Worm (Caenorhabditis elegans) whole organism, late embryonic: ENCODE measurements around the gene set-22.

Source experiments
- C08G9.2 ChIP-seq: sonication (generic microtip); optimal IDR thresholded peaks from 2 replicates; lab custom pipeline; 2016; ENCODE audit warnings: mild to moderate bottlenecking, missing genetic modification characterization, moderate library complexity, missing compliant biosample characterization
- C38D4.7 ChIP-seq: fragments of 200-800 bp; sonication (Bioruptor generic); optimal IDR thresholded peaks from 2 replicates; lab custom pipeline; 2018; ENCODE audit warnings: mild to moderate bottlenecking, missing genetic modification characterization, moderate library complexity, missing compliant biosample characterization
- K02D7.2 ChIP-seq: sonication (generic microtip); optimal IDR thresholded peaks from 2 replicates; lab custom pipeline; 2017; ENCODE audit warnings: mild to moderate bottlenecking, missing genetic modification characterization, missing compliant biosample characterization
- T23F11.4 ChIP-seq: fragments of 200-800 bp; sonication (Bioruptor generic); optimal IDR thresholded peaks from 2 replicates; lab custom pipeline; 2018; ENCODE audit warnings: mild to moderate bottlenecking, missing genetic modification characterization, missing compliant biosample characterization
- Y22D7AL.16 ChIP-seq: sonication (generic microtip); optimal IDR thresholded peaks from 2 replicates; lab custom pipeline; 2016; ENCODE audit warnings: missing genetic modification characterization, missing compliant biosample characterization
- ahr-1 ChIP-seq: sonication (generic microtip); optimal IDR thresholded peaks from 2 replicates; lab custom pipeline; 2016; ENCODE audit warnings: missing genetic modification characterization, missing compliant biosample characterization
- ama-1 ChIP-seq: fragments of 150-350 bp; optimal IDR thresholded peaks from 2 replicates; lab custom pipeline; 2014
- ceh-14 ChIP-seq: sonication (generic microtip); optimal IDR thresholded peaks from 2 replicates; lab custom pipeline; 2016; ENCODE audit warnings: missing genotype, missing genetic modification characterization, missing compliant biosample characterization
- ceh-18 ChIP-seq: sonication (generic microtip); optimal IDR thresholded peaks from 2 replicates; lab custom pipeline; 2016; ENCODE audit warnings: missing genetic modification characterization, missing compliant biosample characterization
- ceh-19 ChIP-seq: fragments of 200-800 bp; sonication (Bioruptor generic); optimal IDR thresholded peaks from 2 replicates; lab custom pipeline; 2018; ENCODE audit warnings: mild to moderate bottlenecking, missing genetic modification characterization, missing compliant biosample characterization
- ceh-24 ChIP-seq: sonication (generic microtip); optimal IDR thresholded peaks from 2 replicates; lab custom pipeline; 2016; ENCODE audit warnings: mild to moderate bottlenecking, missing genetic modification characterization, missing compliant biosample characterization
- ceh-45 ChIP-seq: fragments of 200-800 bp; sonication (Bioruptor generic); IDR thresholded peaks from 2 replicates; pipeline ENCODE4 v1.3.6; 2022; ENCODE audit warnings: missing genetic modification reagents, missing genetic modification characterization, missing compliant biosample characterization
- dve-1 ChIP-seq: sonication (generic microtip); optimal IDR thresholded peaks from 2 replicates; lab custom pipeline; 2017; ENCODE audit warnings: antibody characterized with exemption, mild to moderate bottlenecking, missing genetic modification characterization, missing compliant biosample characterization
- elt-2 ChIP-seq: sonication (generic microtip); optimal IDR thresholded peaks from 2 replicates; lab custom pipeline; 2016; ENCODE audit warnings: missing genetic modification reagents, missing genetic modification characterization, missing compliant biosample characterization
- ets-4 ChIP-seq: sonication (generic microtip); optimal IDR thresholded peaks from 2 replicates; lab custom pipeline; 2016; ENCODE audit warnings: missing genetic modification characterization, missing compliant biosample characterization
- eyg-1 ChIP-seq: sonication (generic microtip); optimal IDR thresholded peaks from 2 replicates; lab custom pipeline; 2016; ENCODE audit warnings: missing genotype, missing genetic modification characterization, missing compliant biosample characterization
- fkh-10 ChIP-seq: fragments of 150-350 bp; optimal IDR thresholded peaks from 2 replicates; lab custom pipeline; 2014; ENCODE audit warnings: missing biosample characterization, missing genetic modification reagents, missing genetic modification characterization
- gmeb-2 ChIP-seq: sonication (generic microtip); optimal IDR thresholded peaks from 2 replicates; lab custom pipeline; 2016; ENCODE audit warnings: missing genetic modification characterization, inconsistent platforms, missing compliant biosample characterization
- hlh-13 ChIP-seq: fragments of 200-800 bp; sonication (Bioruptor generic); optimal IDR thresholded peaks from 2 replicates; lab custom pipeline; 2018; ENCODE audit warnings: mild to moderate bottlenecking, missing genetic modification characterization, missing compliant biosample characterization
- hlh-15 ChIP-seq: sonication (generic microtip); optimal IDR thresholded peaks from 2 replicates; lab custom pipeline; 2016; ENCODE audit warnings: missing genetic modification characterization, missing compliant biosample characterization
- hlh-30 ChIP-seq: sonication (generic microtip); optimal IDR thresholded peaks from 2 replicates; lab custom pipeline; 2017; ENCODE audit warnings: antibody characterized with exemption, missing genetic modification characterization, missing compliant biosample characterization; ENCODE audit not compliant: insufficient read depth
- hlh-6 ChIP-seq: sonication (generic microtip); optimal IDR thresholded peaks from 2 replicates; lab custom pipeline; 2016; ENCODE audit warnings: missing genotype, missing genetic modification characterization, missing compliant biosample characterization
- lim-6 ChIP-seq: sonication (generic microtip); optimal IDR thresholded peaks from 2 replicates; lab custom pipeline; 2016; ENCODE audit warnings: missing genetic modification characterization, missing compliant biosample characterization
- lin-11 ChIP-seq: fragments of 200-800 bp; sonication (Bioruptor generic); optimal IDR thresholded peaks from 2 replicates; lab custom pipeline; 2018; ENCODE audit warnings: mild to moderate bottlenecking, missing genetic modification characterization, missing compliant biosample characterization
- mec-3 ChIP-seq: sonication (generic microtip); optimal IDR thresholded peaks from 2 replicates; lab custom pipeline; 2016; ENCODE audit warnings: borderline replicate concordance, missing genetic modification characterization, missing compliant biosample characterization
- nfya-1 ChIP-seq: sonication (generic microtip); optimal IDR thresholded peaks from 2 replicates; lab custom pipeline; 2017; ENCODE audit warnings: missing genetic modification characterization, mild to moderate bottlenecking, missing compliant biosample characterization, antibody characterized with exemption, moderate library complexity
- npax-4 ChIP-seq: sonication (generic microtip); optimal IDR thresholded peaks from 2 replicates; lab custom pipeline; 2016; ENCODE audit warnings: missing genetic modification characterization, missing compliant biosample characterization
- pag-3 ChIP-seq: sonication (generic microtip); optimal IDR thresholded peaks from 2 replicates; lab custom pipeline; 2016; ENCODE audit warnings: missing compliant biosample characterization, missing genetic modification characterization, borderline replicate concordance
- pat-9 ChIP-seq: fragments of 200-800 bp; sonication (Bioruptor generic); optimal IDR thresholded peaks from 2 replicates; lab custom pipeline; 2018; ENCODE audit warnings: mild to moderate bottlenecking, missing genetic modification characterization, moderate library complexity, missing compliant biosample characterization
- pax-1 ChIP-seq: fragments of 150-350 bp; optimal IDR thresholded peaks from 2 replicates; lab custom pipeline; 2014; ENCODE audit warnings: missing biosample characterization, missing genetic modification characterization
- pha-2 ChIP-seq: sonication (generic microtip); optimal IDR thresholded peaks from 2 replicates; lab custom pipeline; 2017; ENCODE audit warnings: mild to moderate bottlenecking, missing genetic modification characterization, missing compliant biosample characterization
- pha-4 ChIP-seq: fragments of 150-350 bp; optimal IDR thresholded peaks from 2 replicates; lab custom pipeline; 2018; ENCODE audit warnings: missing biosample characterization, missing genetic modification reagents, missing genetic modification characterization
- ttx-3 ChIP-seq: sonication (generic microtip); optimal IDR thresholded peaks from 2 replicates; lab custom pipeline; 2016; ENCODE audit warnings: missing genetic modification reagents, missing genetic modification characterization, missing compliant biosample characterization
- unc-42 ChIP-seq: sonication (generic microtip); optimal IDR thresholded peaks from 2 replicates; lab custom pipeline; 2016; ENCODE audit warnings: missing genotype, missing genetic modification characterization, missing compliant biosample characterization
- unc-55 ChIP-seq: sonication (generic microtip); optimal IDR thresholded peaks from 2 replicates; lab custom pipeline; 2017; ENCODE audit warnings: missing biosample characterization, missing genetic modification reagents, missing genetic modification characterization
- zip-5 ChIP-seq: sonication (generic microtip); optimal IDR thresholded peaks from 2 replicates; lab custom pipeline; 2016; ENCODE audit warnings: missing genetic modification characterization, missing compliant biosample characterization
- ztf-16 ChIP-seq: sonication (generic microtip); optimal IDR thresholded peaks from 2 replicates; lab custom pipeline; 2017; ENCODE audit warnings: missing genetic modification characterization, missing compliant biosample characterization

Gene set-22

ce11 chrV:10467659-10468058 lies 30.9 kb downstream of the set-22 start:
- TF ChIP-seq lin-11 (tag; lab: Kevin White, UChicago) (no peak), C38D4.7 (GFP tag; lab: Kevin White, UChicago) (no peak), ahr-1 (tag; lab: Kevin White, UChicago) (no peak), hlh-30 (no peak), pat-9 (tag; lab: Kevin White, UChicago) (no peak), dve-1 (tag; lab: Kevin White, UChicago) (no peak), pax-1 (tag; lab: Kevin White, UChicago) (no peak), ceh-19 (GFP tag; lab: Kevin White, UChicago) (no peak), unc-42 (no peak)
- TF ChIP-seq, all 69 proteins: peak for 0

- TF ChIP-seq npax-4 (tag; lab: Kevin White, UChicago) (no peak), K02D7.2 (tag; lab: Kevin White, UChicago) (no peak), ceh-18 (tag; lab: Kevin White, UChicago) (no peak), pha-4 (tag; lab: Kevin White, UChicago) (no peak), fkh-10 (GFP tag; lab: Kevin White, UChicago) (no peak), nfya-1 (no peak), unc-55 (GFP tag; lab: Kevin White, UChicago) (no peak), ceh-14 (tag; lab: Kevin White, UChicago) (no peak), ceh-19 (GFP tag; lab: Kevin White, UChicago) (no peak), lim-6 (tag; lab: Kevin White, UChicago) (no peak), zip-5 (no peak)
- TF ChIP-seq, all 69 proteins: peak for 0
These were observed 31.5 kb downstream of the set-22 start, which contains the start of gene egl-9 for ce11 chrV:10468190-10468589. TSS of gene egl-9 (plus strand) at chrV:10468517.

ce11 chrV:10468709-10469108 lies 32.0 kb downstream of the set-22 start:
- TF ChIP-seq fkh-10 (GFP tag; lab: Kevin White, UChicago) (no peak), ceh-18 (tag; lab: Kevin White, UChicago) (no peak), hlh-15 (tag; lab: Kevin White, UChicago) (no peak), T23F11.4 (GFP tag; lab: Kevin White, UChicago) (no peak), hlh-30 (no peak), dve-1 (tag; lab: Kevin White, UChicago) (no peak), ceh-24 (no peak), hlh-6 (tag; lab: Kevin White, UChicago) (no peak), eyg-1 (tag; lab: Kevin White, UChicago) (no peak), npax-4 (tag; lab: Kevin White, UChicago) (no peak), Y22D7AL.16 (tag; lab: Kevin White, UChicago) (no peak), gmeb-2 (tag; lab: Kevin White, UChicago) (no peak), ztf-16 (tag; lab: Kevin White, UChicago) (no peak)

- TF ChIP-seq ceh-45 (GFP tag; lab: Robert Waterston, UW) (no peak), ceh-24 (no peak), pag-3 (no peak), unc-55 (GFP tag; lab: Kevin White, UChicago) (no peak), C08G9.2 (tag; lab: Kevin White, UChicago) (no peak), pha-2 (tag; lab: Kevin White, UChicago) (no peak), C38D4.7 (GFP tag; lab: Kevin White, UChicago) (no peak), ama-1 (lab: Kevin White, UChicago) (no peak), ets-4 (tag; lab: Kevin White, UChicago) (no peak), elt-2 (tag; lab: Kevin White, UChicago) (no peak), ttx-3 (tag; lab: Kevin White, UChicago) (no peak), mec-3 (no peak), hlh-13 (GFP tag; lab: Kevin White, UChicago) (no peak), npax-4 (tag; lab: Kevin White, UChicago) (no peak), hlh-6 (tag; lab: Kevin White, UChicago) (no peak)
- TF ChIP-seq, all 69 proteins: peak for 0
These were observed 33.1 kb downstream of the set-22 start for ce11 chrV:10469845-10470244.
